Fruit fly (Drosophila melanogaster): ENCODE measurements around the gene HSPBAP1.

Gene HSPBAP1

dm6 chr3R:27706039-27706580 lies 11.1 kb downstream of the HSPBAP1 start:
- no peak for TF ChIP-seq CG11617 (GFP tag; optimal IDR thresholded peaks at IDR 0.05)
- no peak for TF ChIP-seq ovo (GFP tag; optimal IDR thresholded peaks at IDR 0.05)
- TF ChIP-seq CG7101 (tag; optimal IDR thresholded peaks at IDR 0.05), result no peak
- no peak for TF ChIP-seq Crg-1 (GFP tag; optimal IDR thresholded peaks at IDR 0.05)
- TF ChIP-seq toe (GFP tag; optimal IDR thresholded peaks at IDR 0.05), result no peak
- no peak for TF ChIP-seq CG33017 (tag; optimal IDR thresholded peaks at IDR 0.05)
- TF ChIP-seq CG14711 (tag; optimal IDR thresholded peaks at IDR 0.05), result no peak
- no peak for TF ChIP-seq pad (GFP tag; optimal IDR thresholded peaks at IDR 0.05)
- no peak for TF ChIP-seq kay (GFP tag; ENCODE audit: borderline replicate concordance)
- TF ChIP-seq CG12768 (GFP tag; optimal IDR thresholded peaks at IDR 0.05), result peak; percentile 82
- TF ChIP-seq cnc (optimal IDR thresholded peaks at IDR 0.05), result no peak
- TF ChIP-seq CG5204 (GFP tag; optimal IDR thresholded peaks at IDR 0.05), result no peak
- no peak for TF ChIP-seq CG1620 (GFP tag; optimal IDR thresholded peaks at IDR 0.05)
- peak; percentile 16 for TF ChIP-seq Hr96 (GFP tag; optimal IDR thresholded peaks at IDR 0.05)
- no peak for TF ChIP-seq tj (GFP tag; optimal IDR thresholded peaks at IDR 0.05)

- TF ChIP-seq CG5204 (GFP tag; optimal IDR thresholded peaks at IDR 0.05) (peak; percentile 65), kay (GFP tag; ENCODE audit: borderline replicate concordance) (peak; percentile 89), Mnt (GFP tag; optimal IDR thresholded peaks at IDR 0.05) (peak; percentile 25), cnc (optimal IDR thresholded peaks at IDR 0.05) (no peak), CG7101 (tag; optimal IDR thresholded peaks at IDR 0.05) (peak; percentile 71), CG1620 (GFP tag; optimal IDR thresholded peaks at IDR 0.05) (peak; percentile 55), CG11617 (GFP tag; optimal IDR thresholded peaks at IDR 0.05) (peak; percentile 86), CG12768 (GFP tag; optimal IDR thresholded peaks at IDR 0.05) (peak; percentile 62), ovo (GFP tag; optimal IDR thresholded peaks at IDR 0.05) (peak; percentile 78), pad (GFP tag; optimal IDR thresholded peaks at IDR 0.05) (peak; percentile 61), Crg-1 (GFP tag; optimal IDR thresholded peaks at IDR 0.05) (peak; percentile 70), toe (GFP tag; optimal IDR thresholded peaks at IDR 0.05) (peak; percentile 81), CG33017 (tag; optimal IDR thresholded peaks at IDR 0.05) (peak; percentile 73), tj (GFP tag; optimal IDR thresholded peaks at IDR 0.05) (peak; percentile 63), Clk (GFP tag; optimal IDR thresholded peaks at IDR 0.05) (peak; percentile 58), Hr96 (GFP tag; optimal IDR thresholded peaks at IDR 0.05) (peak; percentile 43), CG14711 (tag; optimal IDR thresholded peaks at IDR 0.05) (peak; percentile 72), CG7045 (GFP tag; optimal IDR thresholded peaks at IDR 0.05) (peak; percentile 86), cic (GFP tag; optimal IDR thresholded peaks at IDR 0.05) (no peak), bab1 (GFP tag; optimal IDR thresholded peaks at IDR 0.05) (peak; percentile 85)
These were observed 11.6 kb downstream of the HSPBAP1 start, which contains the start of the genes CROT and CG12877 for dm6 chr3R:27706581-27707181. CROT (minus strand) TSS chr3R:27706751. CG12877 (plus strand) TSS chr3R:27707100.

DNA sequence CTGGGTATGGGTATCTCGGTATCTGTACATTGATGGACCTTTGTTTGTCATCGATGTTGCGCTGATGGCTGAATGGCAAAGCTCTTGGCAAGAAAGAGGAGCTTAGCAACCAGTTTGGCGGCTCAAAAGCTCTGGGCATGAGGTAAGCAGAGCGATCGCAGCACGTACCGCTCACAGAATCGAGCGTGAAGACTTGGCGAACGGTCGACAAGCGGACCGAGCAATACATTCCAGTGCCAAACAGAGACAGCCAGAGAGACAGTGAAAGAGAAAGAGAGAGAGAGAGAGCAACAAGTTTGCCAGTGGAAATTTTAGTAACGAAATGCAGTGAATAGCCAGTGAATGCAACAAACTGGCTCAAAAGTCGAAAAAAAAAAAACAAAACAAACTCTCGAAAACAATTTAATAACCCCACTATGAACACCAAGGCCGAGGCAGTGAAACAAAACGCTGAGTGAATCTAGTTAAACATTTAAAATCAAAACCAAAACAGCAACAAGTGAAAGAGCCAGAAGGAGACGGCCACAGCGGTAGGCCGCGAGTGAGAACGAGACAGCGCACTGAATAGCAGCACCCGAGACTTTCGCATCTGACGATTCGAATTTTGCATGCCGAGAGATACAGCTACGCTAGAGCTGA lies 41.5 kb downstream of the HSPBAP1 start, which contains the start of gene Ets98B:
TSS of gene Ets98B (plus strand) at position 172 of the 639 bp plus-strand sequence.
- TF ChIP-seq CG5204 (GFP tag; optimal IDR thresholded peaks at IDR 0.05) (no peak), kay (GFP tag; ENCODE audit: borderline replicate concordance) (no peak), Mnt (GFP tag; optimal IDR thresholded peaks at IDR 0.05) (no peak), toe (GFP tag; optimal IDR thresholded peaks at IDR 0.05) (no peak), CG7045 (GFP tag; optimal IDR thresholded peaks at IDR 0.05) (no peak), CG7101 (tag; optimal IDR thresholded peaks at IDR 0.05) (no peak), CG11617 (GFP tag; optimal IDR thresholded peaks at IDR 0.05) (no peak), Clk (GFP tag; optimal IDR thresholded peaks at IDR 0.05) (no peak)

dm6 chr3R:27737038-27737437 lies 42.0 kb downstream of the HSPBAP1 start:
- TF ChIP-seq CG12768 (GFP tag; optimal IDR thresholded peaks at IDR 0.05), result no peak
- TF ChIP-seq CG7045 (GFP tag; optimal IDR thresholded peaks at IDR 0.05), result no peak
- no peak for TF ChIP-seq cic (GFP tag; optimal IDR thresholded peaks at IDR 0.05)
- TF ChIP-seq Hr96 (GFP tag; optimal IDR thresholded peaks at IDR 0.05), result no peak
- TF ChIP-seq CG7101 (tag; optimal IDR thresholded peaks at IDR 0.05), result no peak
- no peak for TF ChIP-seq CG11617 (GFP tag; optimal IDR thresholded peaks at IDR 0.05)
- TF ChIP-seq pad (GFP tag; optimal IDR thresholded peaks at IDR 0.05), result no peak
- no peak for TF ChIP-seq CG5204 (GFP tag; optimal IDR thresholded peaks at IDR 0.05)
- no peak for TF ChIP-seq CG14711 (tag; optimal IDR thresholded peaks at IDR 0.05)
- TF ChIP-seq Mnt (GFP tag; optimal IDR thresholded peaks at IDR 0.05), result no peak
- TF ChIP-seq tj (GFP tag; optimal IDR thresholded peaks at IDR 0.05), result no peak
- no peak for TF ChIP-seq Crg-1 (GFP tag; optimal IDR thresholded peaks at IDR 0.05)
- TF ChIP-seq toe (GFP tag; optimal IDR thresholded peaks at IDR 0.05), result no peak
- no peak for TF ChIP-seq CG1620 (GFP tag; optimal IDR thresholded peaks at IDR 0.05)
- no peak for TF ChIP-seq CG33017 (tag; optimal IDR thresholded peaks at IDR 0.05)

- TF ChIP-seq CG7045 (GFP tag; optimal IDR thresholded peaks at IDR 0.05) (no peak), toe (GFP tag; optimal IDR thresholded peaks at IDR 0.05) (no peak), CG14711 (tag; optimal IDR thresholded peaks at IDR 0.05) (no peak), tj (GFP tag; optimal IDR thresholded peaks at IDR 0.05) (no peak), CG11617 (GFP tag; optimal IDR thresholded peaks at IDR 0.05) (no peak), ovo (GFP tag; optimal IDR thresholded peaks at IDR 0.05) (no peak)
These were observed 43.3 kb downstream of the HSPBAP1 start for dm6 chr3R:27738287-27738686.

DNA sequence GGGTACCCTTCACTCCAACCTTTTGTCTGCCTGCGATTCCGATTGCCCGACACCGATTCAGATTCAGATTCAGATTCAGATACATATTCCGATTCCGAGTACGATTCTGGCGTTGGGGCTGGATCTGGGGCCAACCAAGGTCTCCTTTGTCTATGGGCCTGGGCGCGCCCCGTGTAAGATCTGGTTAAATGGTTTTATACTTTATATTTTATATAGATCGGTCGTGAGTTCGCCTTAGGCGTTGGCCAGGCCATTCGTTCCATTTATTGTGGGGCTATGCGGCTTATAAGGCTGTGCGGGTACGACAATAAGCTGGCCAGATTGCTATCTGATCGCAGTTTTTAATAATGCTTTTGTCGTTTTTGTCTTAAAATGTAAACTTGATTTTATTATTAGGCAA lies 45.0 kb downstream of the HSPBAP1 start:
- TF ChIP-seq Clk (GFP tag; optimal IDR thresholded peaks at IDR 0.05) (no peak), Hr96 (GFP tag; optimal IDR thresholded peaks at IDR 0.05) (no peak), Crg-1 (GFP tag; optimal IDR thresholded peaks at IDR 0.05) (no peak), Mnt (GFP tag; optimal IDR thresholded peaks at IDR 0.05) (no peak), tj (GFP tag; optimal IDR thresholded peaks at IDR 0.05) (no peak), cic (GFP tag; optimal IDR thresholded peaks at IDR 0.05) (no peak), pad (GFP tag; optimal IDR thresholded peaks at IDR 0.05) (no peak), CG12768 (GFP tag; optimal IDR thresholded peaks at IDR 0.05) (no peak), CG1620 (GFP tag; optimal IDR thresholded peaks at IDR 0.05) (no peak), CG11617 (GFP tag; optimal IDR thresholded peaks at IDR 0.05) (no peak), CG7045 (GFP tag; optimal IDR thresholded peaks at IDR 0.05) (no peak), CG33017 (tag; optimal IDR thresholded peaks at IDR 0.05) (no peak), CG14711 (tag; optimal IDR thresholded peaks at IDR 0.05) (no peak), cnc (optimal IDR thresholded peaks at IDR 0.05) (no peak), CG5204 (GFP tag; optimal IDR thresholded peaks at IDR 0.05) (no peak), ovo (GFP tag; optimal IDR thresholded peaks at IDR 0.05) (no peak), bab1 (GFP tag; optimal IDR thresholded peaks at IDR 0.05) (no peak), kay (GFP tag; ENCODE audit: borderline replicate concordance) (no peak), CG7101 (tag; optimal IDR thresholded peaks at IDR 0.05) (no peak), toe (GFP tag; optimal IDR thresholded peaks at IDR 0.05) (no peak)

Measured in whole organism, adult.